Worm (Caenorhabditis elegans) whole organism, late embryonic: ENCODE data around the gene H19J13.2.

ENCODE experiments used
- K09A11.1 ChIP-seq: sonication (generic microtip); optimal IDR thresholded peaks from 2 replicates; lab custom pipeline; 2017; ENCODE audit warnings: antibody characterized with exemption, mild to moderate bottlenecking, missing genetic modification characterization, missing compliant biosample characterization; ENCODE audit not compliant: insufficient read depth
- ama-1 ChIP-seq: fragments of 150-350 bp; optimal IDR thresholded peaks from 2 replicates; lab custom pipeline; 2014
- ceh-24 ChIP-seq: sonication (generic microtip); optimal IDR thresholded peaks from 2 replicates; lab custom pipeline; 2016; ENCODE audit warnings: mild to moderate bottlenecking, missing genetic modification characterization, missing compliant biosample characterization
- ceh-30 ChIP-seq: fragments of 150-350 bp; optimal IDR thresholded peaks from 2 replicates; lab custom pipeline; 2014; ENCODE audit warnings: missing biosample characterization, missing genetic modification characterization
- ceh-9 ChIP-seq: sonication (generic microtip); optimal IDR thresholded peaks from 2 replicates; lab custom pipeline; 2016; ENCODE audit warnings: mild to moderate bottlenecking, missing genetic modification characterization, inconsistent platforms, missing compliant biosample characterization
- dve-1 ChIP-seq: sonication (generic microtip); optimal IDR thresholded peaks from 2 replicates; lab custom pipeline; 2017; ENCODE audit warnings: antibody characterized with exemption, mild to moderate bottlenecking, missing genetic modification characterization, missing compliant biosample characterization
- fkh-10 ChIP-seq: fragments of 150-350 bp; optimal IDR thresholded peaks from 2 replicates; lab custom pipeline; 2014; ENCODE audit warnings: missing biosample characterization, missing genetic modification reagents, missing genetic modification characterization
- hlh-15 ChIP-seq: sonication (generic microtip); optimal IDR thresholded peaks from 2 replicates; lab custom pipeline; 2016; ENCODE audit warnings: missing genetic modification characterization, missing compliant biosample characterization
- lim-6 ChIP-seq: sonication (generic microtip); optimal IDR thresholded peaks from 2 replicates; lab custom pipeline; 2016; ENCODE audit warnings: missing genetic modification characterization, missing compliant biosample characterization
- nfya-1 ChIP-seq: sonication (generic microtip); optimal IDR thresholded peaks from 2 replicates; lab custom pipeline; 2017; ENCODE audit warnings: missing genetic modification characterization, mild to moderate bottlenecking, missing compliant biosample characterization, antibody characterized with exemption, moderate library complexity
- pha-4 ChIP-seq: fragments of 150-350 bp; optimal IDR thresholded peaks from 2 replicates; lab custom pipeline; 2018; ENCODE audit warnings: missing biosample characterization, missing genetic modification reagents, missing genetic modification characterization
- unc-55 ChIP-seq: sonication (generic microtip); optimal IDR thresholded peaks from 2 replicates; lab custom pipeline; 2017; ENCODE audit warnings: missing biosample characterization, missing genetic modification reagents, missing genetic modification characterization

- TF ChIP-seq unc-55: no peak
- TF ChIP-seq ceh-30: no peak
- no peak for TF ChIP-seq ama-1 (lab: Kevin White, UChicago)
- no peak for TF ChIP-seq ceh-9 (tag; lab: Kevin White, UChicago)
- TF ChIP-seq dve-1 (tag; lab: Kevin White, UChicago): no peak
- no peak for TF ChIP-seq fkh-10 (GFP tag; lab: Kevin White, UChicago)
- TF ChIP-seq nfya-1 (tag; lab: Kevin White, UChicago): no peak
- TF ChIP-seq K09A11.1: no peak
- TF ChIP-seq hlh-15 (tag; lab: Kevin White, UChicago): no peak
- TF ChIP-seq lim-6: no peak
- TF ChIP-seq pha-4: no peak
- no peak for TF ChIP-seq ceh-24 (tag; lab: Kevin White, UChicago)
These were observed at the start of gene H19J13.2 for ce11 chrX:12273870-12274269.
